Fruit fly (Drosophila melanogaster) whole organism, embryonic: ENCODE results near the gene Tmep.
A peak's percentile ranks its signal among the peaks of the same experiment; 100 is the strongest.

Experiments used
- B-H2 ChIP-seq: fragments of 200-800 bp; sonication (Bioruptor generic); optimal IDR thresholded peaks from 2 replicates; lab custom pipeline; 2018; ENCODE audit warnings: missing biosample characterization, mild to moderate bottlenecking, missing genetic modification characterization
- CG10209 ChIP-seq: fragments of 200-800 bp; sonication (Bioruptor generic); optimal IDR thresholded peaks from 3 replicates; lab custom pipeline; 2017; ENCODE audit warnings: missing biosample characterization, mild to moderate bottlenecking, missing genetic modification characterization, missing genetic modification reagents
- CG10462 ChIP-seq: fragments of 200-800 bp; sonication (Bioruptor generic); optimal IDR thresholded peaks from 2 replicates; lab custom pipeline; 2016; ENCODE audit warnings: missing biosample characterization, missing genetic modification characterization
- CG10959 ChIP-seq: fragments of 200-800 bp; sonication (Bioruptor generic); IDR thresholded peaks from 2 replicates; pipeline ENCODE4 v1.3.6; 2022; ENCODE audit warnings: missing biosample characterization, missing genetic modification characterization
- CG11247 ChIP-seq: fragments of 200-800 bp; sonication (Bioruptor generic); IDR thresholded peaks from 2 replicates; pipeline ENCODE4 v1.3.6; 2022; ENCODE audit warnings: missing biosample characterization, missing genetic modification characterization
- CG11456 ChIP-seq: fragments of 200-800 bp; sonication (Bioruptor generic); IDR thresholded peaks from 3 replicates; pipeline ENCODE4 v1.3.6; 2022; ENCODE audit warnings: missing biosample characterization, missing genetic modification characterization
- CG13123 ChIP-seq: fragments of 200-800 bp; sonication (Bioruptor generic); optimal IDR thresholded peaks from 2 replicates; lab custom pipeline; 2016; ENCODE audit warnings: missing biosample characterization, missing genetic modification characterization
- CG13775 ChIP-seq: fragments of 200-800 bp; sonication (Bioruptor generic); optimal IDR thresholded peaks from 3 replicates; lab custom pipeline; 2017; ENCODE audit warnings: missing biosample characterization, mild to moderate bottlenecking, missing genetic modification characterization
- CG18011 ChIP-seq: fragments of 200-800 bp; sonication (Bioruptor generic); optimal IDR thresholded peaks from 2 replicates; lab custom pipeline; 2017; ENCODE audit warnings: missing biosample characterization, missing genetic modification characterization, mild to moderate bottlenecking, moderate library complexity, missing genotype
- CG18262 ChIP-seq: fragments of 200-800 bp; optimal IDR thresholded peaks from 3 replicates; lab custom pipeline; 2019; ENCODE audit warnings: missing biosample characterization, mild to moderate bottlenecking, missing genetic modification characterization, moderate library complexity
- CG1832 ChIP-seq: fragments of 200-800 bp; sonication (Bioruptor generic); optimal IDR thresholded peaks from 2 replicates; lab custom pipeline; 2017; ENCODE audit warnings: missing biosample characterization, mild to moderate bottlenecking, missing genetic modification characterization, inconsistent platforms
- CG2678 ChIP-seq: fragments of 200-800 bp; sonication (Bioruptor generic); optimal IDR thresholded peaks from 3 replicates; lab custom pipeline; 2019; ENCODE audit warnings: missing biosample characterization, mild to moderate bottlenecking, missing genetic modification characterization, moderate library complexity
- CG31365 ChIP-seq: fragments of 200-800 bp; sonication (Bioruptor generic); optimal IDR thresholded peaks from 2 replicates; lab custom pipeline; 2018; ENCODE audit warnings: missing biosample characterization, mild to moderate bottlenecking, missing genetic modification characterization
- CG3838 ChIP-seq: fragments of 200-800 bp; sonication (Bioruptor generic); optimal IDR thresholded peaks from 3 replicates; lab custom pipeline; 2016; ENCODE audit warnings: missing biosample characterization, missing genetic modification characterization
- CG4404 ChIP-seq: fragments of 200-800 bp; sonication (Bioruptor generic); IDR thresholded peaks from 2 replicates; pipeline ENCODE4 v1.3.6; 2022; ENCODE audit warnings: missing biosample characterization, missing genetic modification characterization
- CG7987 ChIP-seq: fragments of 200-800 bp; sonication (Bioruptor generic); optimal IDR thresholded peaks from 2 replicates; lab custom pipeline; 2018; ENCODE audit warnings: missing biosample characterization, mild to moderate bottlenecking, missing genetic modification characterization, moderate library complexity
- CG8478 ChIP-seq: fragments of >200 bp; optimal IDR thresholded peaks from 2 replicates; lab custom pipeline; 2018
- CG8765 ChIP-seq: fragments of 200-800 bp; sonication (Bioruptor generic); IDR thresholded peaks from 2 replicates; pipeline ENCODE4 v1.3.6; 2022; ENCODE audit warnings: missing biosample characterization, missing genetic modification characterization
- CG9609 ChIP-seq: fragments of 200-800 bp; sonication (Bioruptor generic); optimal IDR thresholded peaks from 3 replicates; lab custom pipeline; 2016; ENCODE audit warnings: missing biosample characterization, missing genetic modification characterization
- CG9817 ChIP-seq: fragments of 200-800 bp; sonication (Bioruptor generic); optimal IDR thresholded peaks from 2 replicates; lab custom pipeline; 2018; ENCODE audit warnings: missing biosample characterization, mild to moderate bottlenecking, missing genetic modification characterization, moderate library complexity
- D19B ChIP-seq: fragments of 200-800 bp; sonication (Bioruptor generic); optimal IDR thresholded peaks from 2 replicates; lab custom pipeline; 2017; ENCODE audit warnings: missing biosample characterization, mild to moderate bottlenecking, missing genetic modification characterization
- Dek ChIP-seq: fragments of 200-800 bp; sonication (Bioruptor generic); optimal IDR thresholded peaks from 3 replicates; lab custom pipeline; 2019; ENCODE audit warnings: missing biosample characterization, mild to moderate bottlenecking, missing genetic modification characterization, moderate library complexity
- Dip2 ChIP-seq: fragments of 200-800 bp; sonication (Bioruptor generic); IDR thresholded peaks from 2 replicates; pipeline ENCODE4 v1.3.6; 2022; ENCODE audit warnings: missing biosample characterization, missing genetic modification characterization
- Doc2 ChIP-seq: fragments of 200-800 bp; sonication (Bioruptor generic); IDR thresholded peaks from 2 replicates; pipeline ENCODE4 v1.3.6; 2022; ENCODE audit warnings: missing biosample characterization, missing genetic modification characterization
- Dref ChIP-seq: fragments of 200-800 bp; sonication (Bioruptor generic); IDR thresholded peaks from 2 replicates; pipeline ENCODE4 v1.3.6; 2022; ENCODE audit warnings: missing biosample characterization, missing genetic modification characterization
- Myb ChIP-seq: fragments of 200-800 bp; sonication (Bioruptor generic); optimal IDR thresholded peaks from 2 replicates; lab custom pipeline; 2016; ENCODE audit warnings: missing biosample characterization, missing genetic modification characterization
- Nf-YC ChIP-seq: fragments of 200-800 bp; optimal IDR thresholded peaks from 3 replicates; lab custom pipeline; 2019; ENCODE audit warnings: missing biosample characterization, mild to moderate bottlenecking, missing genetic modification characterization, moderate library complexity
- PHDP ChIP-seq: fragments of 200-800 bp; sonication (Bioruptor generic); optimal IDR thresholded peaks from 3 replicates; lab custom pipeline; 2018; ENCODE audit warnings: missing biosample characterization, mild to moderate bottlenecking, missing genetic modification characterization, moderate library complexity
- Sry-β ChIP-seq: fragments of 200-800 bp; sonication (Bioruptor generic); optimal IDR thresholded peaks from 2 replicates; lab custom pipeline; 2018; ENCODE audit warnings: missing biosample characterization, mild to moderate bottlenecking, missing genetic modification characterization, moderate library complexity
- Tbp ChIP-seq: fragments of >200 bp; optimal IDR thresholded peaks from 2 replicates; lab custom pipeline; 2018; ENCODE audit warnings: missing biosample characterization, missing genetic modification characterization
- ap ChIP-seq: fragments of 200-800 bp; sonication (Bioruptor generic); IDR thresholded peaks from 2 replicates; pipeline ENCODE4 v1.3.6; 2022; ENCODE audit warnings: missing biosample characterization, missing genetic modification characterization
- btn ChIP-seq: fragments of 200-800 bp; sonication (Bioruptor generic); optimal IDR thresholded peaks from 2 replicates; lab custom pipeline; 2016; ENCODE audit warnings: missing biosample characterization, missing genetic modification characterization
- cas ChIP-seq: fragments of 200-800 bp; sonication (Bioruptor generic); IDR thresholded peaks from 2 replicates; pipeline ENCODE4 v1.3.6; 2022; ENCODE audit warnings: missing biosample characterization, missing genetic modification characterization
- caup ChIP-seq: fragments of 200-800 bp; sonication (Bioruptor generic); optimal IDR thresholded peaks from 3 replicates; lab custom pipeline; 2017; ENCODE audit warnings: missing biosample characterization, mild to moderate bottlenecking, missing genetic modification characterization, moderate library complexity; ENCODE audit not compliant: severe bottlenecking
- cg ChIP-seq: fragments of 200-800 bp; sonication (Bioruptor generic); optimal IDR thresholded peaks from 3 replicates; lab custom pipeline; 2019; ENCODE audit warnings: missing biosample characterization, mild to moderate bottlenecking, missing genetic modification characterization, moderate library complexity
- cwo ChIP-seq: fragments of 200-800 bp; sonication (Bioruptor generic); optimal IDR thresholded peaks from 3 replicates; lab custom pipeline; 2017; ENCODE audit warnings: missing biosample characterization, missing genetic modification characterization, mild to moderate bottlenecking, moderate library complexity, missing genetic modification reagents
- fd102C ChIP-seq: fragments of 200-800 bp; sonication (Bioruptor generic); optimal IDR thresholded peaks from 2 replicates; lab custom pipeline; 2018; ENCODE audit warnings: missing biosample characterization, mild to moderate bottlenecking, missing genetic modification characterization, moderate library complexity
- fd3F ChIP-seq: fragments of 200-800 bp; sonication (Bioruptor generic); optimal IDR thresholded peaks from 2 replicates; lab custom pipeline; 2018; ENCODE audit warnings: missing biosample characterization, mild to moderate bottlenecking, missing genetic modification characterization, moderate library complexity
- gem ChIP-seq: fragments of 200-800 bp; sonication (Bioruptor generic); optimal IDR thresholded peaks from 2 replicates; lab custom pipeline; 2019; ENCODE audit warnings: missing biosample characterization, mild to moderate bottlenecking, missing genetic modification characterization, moderate library complexity
- grn ChIP-seq: fragments of 200-800 bp; sonication (Bioruptor generic); optimal IDR thresholded peaks from 3 replicates; lab custom pipeline; 2017; ENCODE audit warnings: missing biosample characterization, missing genetic modification characterization
- lab ChIP-seq: fragments of 200-800 bp; sonication (Bioruptor generic); optimal IDR thresholded peaks from 3 replicates; lab custom pipeline; 2017; ENCODE audit warnings: missing biosample characterization, missing genetic modification characterization, mild to moderate bottlenecking, moderate library complexity, missing genetic modification reagents
- mirr ChIP-seq: fragments of 200-800 bp; sonication (Bioruptor generic); optimal IDR thresholded peaks from 3 replicates; lab custom pipeline; 2018; ENCODE audit warnings: missing biosample characterization, mild to moderate bottlenecking, missing genetic modification characterization
- nau ChIP-seq: fragments of 200-800 bp; sonication (Bioruptor generic); optimal IDR thresholded peaks from 3 replicates; lab custom pipeline; 2017; ENCODE audit warnings: missing biosample characterization, mild to moderate bottlenecking, missing genetic modification characterization, missing genetic modification reagents
- nerfin-2 ChIP-seq: fragments of 200-800 bp; sonication (Bioruptor generic); IDR thresholded peaks from 2 replicates; pipeline ENCODE4 v1.3.6; 2022; ENCODE audit warnings: missing biosample characterization, missing genetic modification characterization; ENCODE audit not compliant: partially characterized antibody
- onecut ChIP-seq: fragments of 200-800 bp; sonication (Bioruptor generic); IDR thresholded peaks from 2 replicates; pipeline ENCODE4 v1.3.6; 2022; ENCODE audit warnings: missing biosample characterization, missing genetic modification characterization
- pzg ChIP-seq: fragments of 200-800 bp; sonication (Bioruptor generic); optimal IDR thresholded peaks from 3 replicates; lab custom pipeline; 2018; ENCODE audit warnings: missing biosample characterization, mild to moderate bottlenecking, missing genetic modification characterization, moderate library complexity
- sima ChIP-seq: fragments of 200-800 bp; sonication (Bioruptor generic); optimal IDR thresholded peaks from 2 replicates; lab custom pipeline; 2016; ENCODE audit warnings: missing biosample characterization, missing genetic modification characterization
- slbo ChIP-seq: fragments of 200-800 bp; sonication (Bioruptor generic); IDR thresholded peaks from 2 replicates; pipeline ENCODE4 v1.3.6; 2022; ENCODE audit warnings: missing biosample characterization, missing genetic modification characterization
- tin ChIP-seq: fragments of 200-800 bp; sonication (Bioruptor generic); optimal IDR thresholded peaks from 3 replicates; lab custom pipeline; 2016; ENCODE audit warnings: missing biosample characterization, missing genetic modification characterization
- tup ChIP-seq: fragments of 200-800 bp; sonication (Bioruptor generic); optimal IDR thresholded peaks from 2 replicates; lab custom pipeline; 2016; ENCODE audit warnings: missing biosample characterization, mild to moderate bottlenecking, missing genetic modification characterization, moderate library complexity
- yki ChIP-seq: fragments of >200 bp; optimal IDR thresholded peaks from 3 replicates; lab custom pipeline; 2018

The Tmep gene

DNA sequence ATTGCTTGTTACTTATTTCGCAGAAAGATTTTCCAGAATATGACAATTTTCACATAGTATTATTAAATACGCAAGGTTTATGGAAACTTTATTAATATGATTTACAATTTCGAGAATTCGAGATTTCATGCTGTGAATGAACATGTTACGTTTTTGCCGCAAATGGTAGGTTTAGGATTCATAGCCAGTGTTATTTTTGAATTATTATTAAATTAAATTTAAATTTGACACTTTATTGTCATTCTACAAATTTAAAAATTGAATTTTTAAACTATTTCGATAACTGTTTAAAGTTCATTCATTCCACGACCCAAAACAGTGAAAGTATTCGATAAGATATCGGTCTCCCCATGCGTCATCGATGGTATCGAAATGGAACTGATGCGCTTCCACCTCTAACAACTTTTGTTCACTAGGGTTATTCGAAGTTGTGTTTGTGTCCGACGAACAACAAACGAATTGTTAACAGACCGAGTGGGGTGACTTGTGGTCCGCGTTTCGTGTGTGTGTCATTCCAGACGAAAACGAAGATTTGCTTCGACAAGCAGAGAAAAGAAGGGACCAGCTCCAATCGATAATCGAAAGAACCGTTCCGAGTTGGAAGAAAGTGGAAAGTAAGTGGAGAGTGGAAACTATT lies 23.2 kb upstream of the Tmep start, which contains the start of the genes CG32313 and Pcyt1 (continued):
- TF ChIP-seq Doc2 (GFP tag; lab: Robert Waterston, UW) (no peak), CG9817 (tag; lab: Kevin White, UChicago) (no peak), CG8765 (GFP tag; lab: Robert Waterston, UW) (no peak), CG10959 (GFP tag; lab: Robert Waterston, UW) (no peak), CG18262 (tag; lab: Kevin White, UChicago) (no peak), CG7987 (GFP tag; lab: Kevin White, UChicago) (peak; percentile 73), cg (GFP tag; lab: Kevin White, UChicago) (peak; percentile 35), cwo (GFP tag; lab: Kevin White, UChicago) (no peak), sima (GFP tag; lab: Kevin White, UChicago) (no peak), CG8478 (lab: Kevin White, UChicago) (no peak), ap (no peak), mirr (GFP tag; lab: Kevin White, UChicago) (peak; percentile 53), pzg (GFP tag; lab: Kevin White, UChicago) (peak; percentile 90), CG11456 (GFP tag; lab: Robert Waterston, UW) (no peak), grn (GFP tag; lab: Kevin White, UChicago) (no peak), onecut (GFP tag; lab: Robert Waterston, UW) (no peak), CG10209 (GFP tag; lab: Kevin White, UChicago) (no peak), gem (tag; lab: Kevin White, UChicago) (peak; percentile 3), CG11247 (no peak), Sry-β (GFP tag; lab: Kevin White, UChicago) (no peak), CG10462 (GFP tag; lab: Kevin White, UChicago) (no peak), CG13123 (GFP tag; lab: Kevin White, UChicago) (no peak), yki (lab: Kevin White, UChicago) (no peak), Tbp (no peak), fd3F (GFP tag; lab: Kevin White, UChicago) (no peak), Myb (peak; percentile 58), fd102C (GFP tag; lab: Kevin White, UChicago) (no peak), CG13775 (no peak), Dek (tag; lab: Kevin White, UChicago) (peak; percentile 58), CG4404 (GFP tag; lab: Robert Waterston, UW) (no peak), nau (GFP tag; lab: Kevin White, UChicago) (no peak), nerfin-2 (peak; percentile 89), tup (GFP tag; lab: Kevin White, UChicago) (no peak), caup (no peak), Dip2 (GFP tag; lab: Robert Waterston, UW) (no peak), PHDP (tag; lab: Kevin White, UChicago) (peak; percentile 42), lab (GFP tag; lab: Kevin White, UChicago) (peak; percentile 27), btn (no peak), D19B (no peak), Dref (GFP tag; lab: Robert Waterston, UW) (peak; percentile 97), Nf-YC (peak; percentile 33), B-H2 (GFP tag; lab: Kevin White, UChicago) (peak; percentile 55), tin (GFP tag; lab: Kevin White, UChicago) (no peak), CG1832 (GFP tag; lab: Kevin White, UChicago) (no peak), CG9609 (no peak), CG2678 (tag; lab: Kevin White, UChicago) (peak; percentile 23), CG3838 (peak; percentile 94), CG31365 (tag; lab: Kevin White, UChicago) (no peak), slbo (peak; percentile 39; the same call in 1 of the 2 replicates), cas (GFP tag; lab: Robert Waterston, UW) (no peak), CG18011 (no peak)
